Fruit fly (Drosophila melanogaster) whole organism, embryonic: ENCODE results near the gene CG18507.

Source experiments
- CG6765 ChIP-seq: fragments of 200-800 bp; sonication (Bioruptor generic); optimal IDR thresholded peaks from 3 replicates; lab custom pipeline; 2017; ENCODE audit warnings: missing biosample characterization, mild to moderate bottlenecking, missing genetic modification characterization
- CG8944 ChIP-seq: fragments of 200-800 bp; sonication (Bioruptor generic); optimal IDR thresholded peaks from 3 replicates; lab custom pipeline; 2016; ENCODE audit warnings: missing biosample characterization, missing genetic modification characterization
- CG9727 ChIP-seq: fragments of 200-800 bp; sonication (Bioruptor generic); optimal IDR thresholded peaks from 3 replicates; lab custom pipeline; 2017; ENCODE audit warnings: missing biosample characterization, mild to moderate bottlenecking, missing genetic modification characterization
- Gug ChIP-seq: fragments of 200-800 bp; sonication (Bioruptor generic); IDR thresholded peaks from 4 replicates; pipeline ENCODE4 v1.3.6; 2022; ENCODE audit warnings: missing biosample characterization, missing genetic modification characterization
- Optix ChIP-seq: fragments of 200-800 bp; sonication (Bioruptor generic); IDR thresholded peaks from 3 replicates; pipeline ENCODE4 v1.3.6; 2022; ENCODE audit warnings: missing biosample characterization, missing genetic modification characterization
- p53 ChIP-seq: fragments of 200-800 bp; sonication (Bioruptor generic); optimal IDR thresholded peaks from 2 replicates; lab custom pipeline; 2016; ENCODE audit warnings: missing biosample characterization, missing genetic modification characterization
- stwl ChIP-seq: fragments of 200-800 bp; sonication (Bioruptor generic); optimal IDR thresholded peaks from 3 replicates; lab custom pipeline; 2018; ENCODE audit warnings: missing biosample characterization, mild to moderate bottlenecking, missing genetic modification characterization, moderate library complexity

DNA sequence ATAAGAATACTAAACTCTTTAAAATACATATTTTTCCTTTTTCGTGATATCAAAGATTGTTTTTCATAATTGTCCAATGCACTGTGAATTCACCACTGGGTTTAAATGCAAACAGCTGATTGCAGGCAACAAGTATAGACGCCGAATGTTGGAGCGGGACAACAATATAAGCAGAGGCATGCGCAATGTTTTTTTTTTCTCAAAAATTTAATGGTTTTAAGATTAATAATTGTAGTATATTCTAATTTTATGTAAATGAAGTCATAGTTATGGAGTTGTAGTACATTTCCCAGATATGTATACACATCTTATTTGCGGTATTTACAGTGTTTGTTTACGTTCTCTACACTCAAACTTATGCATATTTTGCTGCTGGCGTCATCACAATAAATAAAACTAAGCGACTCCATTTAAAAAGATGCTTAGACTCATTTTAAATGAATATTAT lies 24.8 kb upstream of the CG18507 start:
- peak; percentile 6 for TF ChIP-seq stwl (tag; lab: Kevin White, UChicago)
- TF ChIP-seq Gug (GFP tag; lab: Robert Waterston, UW) = no peak
- no peak for TF ChIP-seq CG6765
- no peak for TF ChIP-seq p53 (GFP tag; lab: Kevin White, UChicago)
- no peak for TF ChIP-seq Optix
- TF ChIP-seq CG9727 (GFP tag; lab: Kevin White, UChicago) = no peak
- TF ChIP-seq CG8944 (GFP tag; lab: Kevin White, UChicago) = no peak
